Worm (Caenorhabditis elegans) whole organism, L4 larva: ENCODE measurements around the gene gbh-2.

Experiments
- Y5F2A.4 ChIP-seq: fragments of 200-800 bp; sonication (Bioruptor generic); optimal IDR thresholded peaks from 2 replicates; lab custom pipeline; 2018; ENCODE audit warnings: mild to moderate bottlenecking, missing genetic modification characterization, missing compliant biosample characterization
- dpl-1 ChIP-seq: fragments of 150-350 bp; optimal IDR thresholded peaks from 2 replicates; lab custom pipeline; 2014; ENCODE audit warnings: missing biosample characterization, missing genetic modification reagents, missing genetic modification characterization
- lin-38 ChIP-seq: fragments of 200-800 bp; sonication (Bioruptor generic); IDR thresholded peaks from 2 replicates; pipeline ENCODE4 v1.3.6; 2022; ENCODE audit warnings: missing genetic modification reagents, missing genetic modification characterization, missing compliant biosample characterization
- nhr-25 ChIP-seq: sonication (generic microtip); optimal IDR thresholded peaks from 2 replicates; lab custom pipeline; 2017; ENCODE audit warnings: missing genetic modification characterization, mild to moderate bottlenecking, missing compliant biosample characterization, antibody characterized with exemption, moderate library complexity, borderline replicate concordance; ENCODE audit not compliant: insufficient read depth
- pha-4 ChIP-seq, 2 experiments: fragments of 150-350 bp in 1 of 2; fragments of 200-800 bp in 1 of 2; sonication (Bioruptor generic) in 1 of 2; IDR thresholded peaks in 1 of 2; optimal IDR thresholded peaks in 1 of 2; 2 replicates each; pipeline versions ENCODE4 v1.3.6 to Lab custom; 2014 to 2022; ENCODE audit warnings: missing genetic modification characterization in 2 of 2, missing genetic modification reagents in 2 of 2, missing biosample characterization in 1 of 2, missing compliant biosample characterization in 1 of 2
- pqm-1 ChIP-seq: sonication (generic microtip); optimal IDR thresholded peaks from 2 replicates; lab custom pipeline; 2017; ENCODE audit warnings: missing biosample characterization, missing genetic modification characterization

DNA sequence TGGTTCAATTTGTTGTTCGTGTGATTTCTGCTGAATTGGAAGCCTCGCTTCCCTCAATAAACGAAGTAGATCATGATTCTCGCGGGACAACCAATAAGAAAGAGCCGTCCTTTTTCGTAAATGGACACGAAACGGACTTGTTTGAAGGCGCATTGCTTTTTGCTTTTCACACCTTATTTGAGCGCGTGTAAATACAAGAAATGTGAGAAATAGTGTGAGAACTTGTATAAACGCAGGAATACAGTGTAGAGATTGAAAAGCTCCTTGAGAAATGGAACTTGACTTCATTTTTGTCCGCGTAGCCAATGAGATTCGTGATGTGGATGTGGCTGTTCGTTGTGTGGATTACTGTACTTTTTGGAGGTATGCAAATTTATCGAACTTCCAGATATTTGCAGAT is 34.9 kb downstream of the gbh-2 start, which contains the start of gene cht-2:
- TF ChIP-seq pqm-1 (tag; lab: Kevin White, UChicago): no peak
- no peak for TF ChIP-seq dpl-1
- no peak for TF ChIP-seq pha-4 (GFP tag; IDR thresholded peaks at IDR 0.05; lab: Robert Waterston, UW)
- TF ChIP-seq pha-4 (tag; optimal IDR thresholded peaks at IDR 0.05; lab: Kevin White, UChicago): no peak
- TF ChIP-seq Y5F2A.4 (GFP tag; lab: Kevin White, UChicago): no peak
- no peak for TF ChIP-seq lin-38
- no peak for TF ChIP-seq nhr-25 (tag; lab: Kevin White, UChicago)
